Fruit fly (Drosophila melanogaster) whole organism, embryonic: ENCODE data around the gene TwdlX.
A peak's percentile ranks its signal among the peaks of the same experiment; 100 is the strongest.

Experiments used
- Abd-B ChIP-seq: fragments of 200-800 bp; sonication (Bioruptor generic); optimal IDR thresholded peaks from 2 replicates; lab custom pipeline; 2018; ENCODE audit warnings: missing biosample characterization, mild to moderate bottlenecking, missing genetic modification characterization, moderate library complexity
- Awh ChIP-seq: fragments of 200-800 bp; sonication (Bioruptor generic); IDR thresholded peaks from 2 replicates; pipeline ENCODE4, ENCODE4 v1.3.6; 2022; ENCODE audit warnings: missing biosample characterization, missing genetic modification characterization
- Bgb ChIP-seq: fragments of 200-800 bp; sonication (Bioruptor generic); IDR thresholded peaks from 2 replicates; pipeline ENCODE4 v1.3.6; 2022; ENCODE audit warnings: missing biosample characterization, missing genetic modification characterization; ENCODE audit not compliant: partially characterized antibody
- CG1024 ChIP-seq: fragments of 200-800 bp; sonication (Bioruptor generic); IDR thresholded peaks from 2 replicates; pipeline ENCODE4 v1.3.6; 2022; ENCODE audit warnings: missing biosample characterization, missing genetic modification characterization
- CG10654 ChIP-seq: fragments of 200-800 bp; sonication (Bioruptor generic); optimal IDR thresholded peaks from 2 replicates; lab custom pipeline; 2016; ENCODE audit warnings: missing biosample characterization, missing genetic modification characterization
- CG11695 ChIP-seq: fragments of 200-800 bp; sonication (Bioruptor generic); IDR thresholded peaks from 3 replicates; pipeline ENCODE4 v1.3.6; 2022; ENCODE audit warnings: missing biosample characterization, missing genetic modification characterization
- CG12155 ChIP-seq: fragments of 200-800 bp; sonication (Bioruptor generic); optimal IDR thresholded peaks from 3 replicates; lab custom pipeline; 2016; ENCODE audit warnings: missing biosample characterization, missing genetic modification characterization
- CG12659 ChIP-seq: fragments of 200-800 bp; sonication (Bioruptor generic); optimal IDR thresholded peaks from 3 replicates; lab custom pipeline; 2017; ENCODE audit warnings: mild to moderate bottlenecking, missing biosample characterization, missing genetic modification reagents, missing genetic modification characterization
- CG12942 ChIP-seq: fragments of 200-800 bp; sonication (Bioruptor generic); optimal IDR thresholded peaks from 3 replicates; lab custom pipeline; 2016; ENCODE audit warnings: missing biosample characterization, missing genetic modification characterization
- CG13123 ChIP-seq: fragments of 200-800 bp; sonication (Bioruptor generic); optimal IDR thresholded peaks from 2 replicates; lab custom pipeline; 2016; ENCODE audit warnings: missing biosample characterization, missing genetic modification characterization
- CG13894 ChIP-seq: fragments of 200-800 bp; sonication (Bioruptor generic); optimal IDR thresholded peaks from 3 replicates; lab custom pipeline; 2018; ENCODE audit warnings: missing biosample characterization, mild to moderate bottlenecking, missing genetic modification characterization, moderate library complexity
- CG14667 ChIP-seq: fragments of 200-800 bp; sonication (Bioruptor generic); IDR thresholded peaks from 2 replicates; pipeline ENCODE4 v1.3.6; 2022; ENCODE audit warnings: missing biosample characterization, missing genetic modification characterization
- CG17912 ChIP-seq: fragments of 200-800 bp; sonication (Bioruptor generic); optimal IDR thresholded peaks from 2 replicates; lab custom pipeline; 2018; ENCODE audit warnings: missing biosample characterization, mild to moderate bottlenecking, missing genetic modification characterization
- CG34422 ChIP-seq: fragments of 200-800 bp; sonication (Bioruptor generic); IDR thresholded peaks from 3 replicates; pipeline ENCODE4 v1.3.6; 2022; ENCODE audit warnings: missing biosample characterization, missing genetic modification characterization
- CG4282 ChIP-seq: fragments of 200-800 bp; sonication (Bioruptor generic); optimal IDR thresholded peaks from 2 replicates; lab custom pipeline; 2016; ENCODE audit warnings: missing biosample characterization, missing genetic modification characterization
- CG5245 ChIP-seq: fragments of 200-800 bp; sonication (Bioruptor generic); optimal IDR thresholded peaks from 3 replicates; lab custom pipeline; 2016; ENCODE audit warnings: missing biosample characterization, missing genetic modification characterization
- CG7372 ChIP-seq: fragments of 200-800 bp; sonication (Bioruptor generic); IDR thresholded peaks from 2 replicates; pipeline ENCODE4 v1.3.6; 2022; ENCODE audit warnings: missing biosample characterization, missing genetic modification characterization
- CG8281 ChIP-seq: fragments of 200-800 bp; sonication (Bioruptor generic); optimal IDR thresholded peaks from 2 replicates; lab custom pipeline; 2018; ENCODE audit warnings: missing biosample characterization, mild to moderate bottlenecking, missing genetic modification characterization, moderate library complexity
- CG9609 ChIP-seq: fragments of 200-800 bp; sonication (Bioruptor generic); optimal IDR thresholded peaks from 3 replicates; lab custom pipeline; 2016; ENCODE audit warnings: missing biosample characterization, missing genetic modification characterization
- CG9727 ChIP-seq: fragments of 200-800 bp; sonication (Bioruptor generic); optimal IDR thresholded peaks from 3 replicates; lab custom pipeline; 2017; ENCODE audit warnings: missing biosample characterization, mild to moderate bottlenecking, missing genetic modification characterization
- CHES-1-like ChIP-seq: fragments of 200-800 bp; sonication (Bioruptor generic); optimal IDR thresholded peaks from 2 replicates; lab custom pipeline; 2016; ENCODE audit warnings: missing biosample characterization, missing genetic modification characterization
- Chrac-16 ChIP-seq: fragments of 200-800 bp; sonication (Bioruptor generic); optimal IDR thresholded peaks from 3 replicates; lab custom pipeline; 2016; ENCODE audit warnings: missing biosample characterization, missing genetic modification characterization
- D19A ChIP-seq: fragments of 200-800 bp; optimal IDR thresholded peaks from 3 replicates; lab custom pipeline; 2019; ENCODE audit warnings: missing biosample characterization, mild to moderate bottlenecking, missing genetic modification characterization, moderate library complexity
- Dbx ChIP-seq: fragments of 200-800 bp; sonication (Bioruptor generic); IDR thresholded peaks from 3 replicates; pipeline ENCODE4 v1.3.6; 2022; ENCODE audit warnings: missing biosample characterization, missing genetic modification characterization
- Elba2 ChIP-seq: fragments of 200-800 bp; sonication (Bioruptor generic); optimal IDR thresholded peaks from 3 replicates; lab custom pipeline; 2016; ENCODE audit warnings: missing biosample characterization, missing genetic modification characterization
- Ets97D ChIP-seq: fragments of 200-800 bp; sonication (Bioruptor generic); optimal IDR thresholded peaks from 3 replicates; lab custom pipeline; 2016; ENCODE audit warnings: missing biosample characterization, missing genetic modification characterization
- HLH4C ChIP-seq: fragments of 200-800 bp; sonication (Bioruptor generic); IDR thresholded peaks from 3 replicates; pipeline ENCODE4 v1.3.6; 2022; ENCODE audit warnings: missing biosample characterization, missing genetic modification characterization; ENCODE audit not compliant: partially characterized antibody
- Hand ChIP-seq: fragments of 200-800 bp; sonication (Bioruptor generic); optimal IDR thresholded peaks from 2 replicates; lab custom pipeline; 2017; ENCODE audit warnings: mild to moderate bottlenecking, missing biosample characterization, missing genetic modification reagents, missing genetic modification characterization
- HmgZ ChIP-seq: fragments of 200-800 bp; sonication (Bioruptor generic); optimal IDR thresholded peaks from 2 replicates; lab custom pipeline; 2018; ENCODE audit warnings: missing biosample characterization, mild to moderate bottlenecking, missing genetic modification characterization
- MTF-1 ChIP-seq: fragments of 200-800 bp; sonication (Bioruptor generic); optimal IDR thresholded peaks from 2 replicates; lab custom pipeline; 2018; ENCODE audit warnings: missing biosample characterization, mild to moderate bottlenecking, missing genetic modification characterization, borderline replicate concordance
- Oaz ChIP-seq: fragments of 200-800 bp; sonication (Bioruptor generic); IDR thresholded peaks from 2 replicates; pipeline ENCODE4 v1.3.6; 2022; ENCODE audit warnings: missing biosample characterization, missing genetic modification characterization
- Six4 ChIP-seq: fragments of 200-800 bp; sonication (Bioruptor generic); optimal IDR thresholded peaks from 2 replicates; lab custom pipeline; 2016; ENCODE audit warnings: missing biosample characterization, missing genetic modification characterization
- Sry-δ ChIP-seq: fragments of 200-800 bp; sonication (Bioruptor generic); optimal IDR thresholded peaks from 2 replicates; lab custom pipeline; 2016; ENCODE audit warnings: missing biosample characterization, missing genetic modification characterization
- ac ChIP-seq: fragments of 200-800 bp; sonication (Bioruptor generic); optimal IDR thresholded peaks from 3 replicates; lab custom pipeline; 2017; ENCODE audit warnings: missing biosample characterization, mild to moderate bottlenecking, missing genetic modification characterization
- ase ChIP-seq: fragments of 200-800 bp; sonication (Bioruptor generic); IDR thresholded peaks from 3 replicates; pipeline ENCODE4 v1.3.6; 2022; ENCODE audit warnings: missing biosample characterization, missing genetic modification characterization
- cato ChIP-seq: fragments of 200-800 bp; sonication (Bioruptor generic); optimal IDR thresholded peaks from 2 replicates; lab custom pipeline; 2016; ENCODE audit warnings: missing biosample characterization, missing genetic modification characterization, borderline replicate concordance
- emc ChIP-seq: fragments of 200-800 bp; sonication (Bioruptor generic); optimal IDR thresholded peaks from 2 replicates; lab custom pipeline; 2016; ENCODE audit warnings: missing biosample characterization, missing genetic modification characterization
- eve ChIP-seq, 2 experiments: fragments of >200 bp; optimal IDR thresholded peaks; 2 replicates each; lab custom pipeline; 2017; ENCODE audit warnings: missing biosample characterization in 2 of 2, missing genetic modification characterization in 2 of 2
- fd3F ChIP-seq: fragments of 200-800 bp; sonication (Bioruptor generic); optimal IDR thresholded peaks from 2 replicates; lab custom pipeline; 2018; ENCODE audit warnings: missing biosample characterization, mild to moderate bottlenecking, missing genetic modification characterization, moderate library complexity
- grau ChIP-seq: fragments of 200-800 bp; optimal IDR thresholded peaks from 3 replicates; lab custom pipeline; 2019; ENCODE audit warnings: missing biosample characterization, mild to moderate bottlenecking, missing genetic modification characterization, moderate library complexity
- gro ChIP-seq: fragments of 200-800 bp; sonication (Bioruptor generic); optimal IDR thresholded peaks from 2 replicates; lab custom pipeline; 2016; ENCODE audit warnings: missing biosample characterization, missing genetic modification characterization
- hbn ChIP-seq: fragments of 200-800 bp; sonication (Bioruptor generic); IDR thresholded peaks from 2 replicates; pipeline ENCODE4 v1.3.6; 2022; ENCODE audit warnings: missing biosample characterization, missing genetic modification characterization; ENCODE audit not compliant: partially characterized antibody
- lbe ChIP-seq: fragments of 200-800 bp; sonication (Bioruptor generic); optimal IDR thresholded peaks from 2 replicates; lab custom pipeline; 2016; ENCODE audit warnings: missing biosample characterization, mild to moderate bottlenecking, missing genetic modification characterization
- mld ChIP-seq: fragments of 200-800 bp; sonication (Bioruptor generic); IDR thresholded peaks from 3 replicates; pipeline ENCODE4 v1.3.6; 2022; ENCODE audit warnings: missing biosample characterization, missing genetic modification characterization; ENCODE audit not compliant: partially characterized antibody
- nau ChIP-seq: fragments of 200-800 bp; sonication (Bioruptor generic); optimal IDR thresholded peaks from 3 replicates; lab custom pipeline; 2017; ENCODE audit warnings: missing biosample characterization, mild to moderate bottlenecking, missing genetic modification characterization, missing genetic modification reagents
- nerfin-1 ChIP-seq: fragments of 200-800 bp; sonication (Bioruptor generic); optimal IDR thresholded peaks from 3 replicates; lab custom pipeline; 2019; ENCODE audit warnings: missing biosample characterization, mild to moderate bottlenecking, missing genetic modification characterization, moderate library complexity
- p53 ChIP-seq: fragments of 200-800 bp; sonication (Bioruptor generic); optimal IDR thresholded peaks from 2 replicates; lab custom pipeline; 2016; ENCODE audit warnings: missing biosample characterization, missing genetic modification characterization
- pnt ChIP-seq: fragments of 200-800 bp; sonication (Bioruptor generic); optimal IDR thresholded peaks from 3 replicates; lab custom pipeline; 2016; ENCODE audit warnings: missing biosample characterization, missing genetic modification characterization
- shn ChIP-seq: fragments of 200-800 bp; sonication (Bioruptor generic); optimal IDR thresholded peaks from 3 replicates; lab custom pipeline; 2016; ENCODE audit warnings: missing biosample characterization, missing genetic modification characterization

The TwdlX gene

DNA sequence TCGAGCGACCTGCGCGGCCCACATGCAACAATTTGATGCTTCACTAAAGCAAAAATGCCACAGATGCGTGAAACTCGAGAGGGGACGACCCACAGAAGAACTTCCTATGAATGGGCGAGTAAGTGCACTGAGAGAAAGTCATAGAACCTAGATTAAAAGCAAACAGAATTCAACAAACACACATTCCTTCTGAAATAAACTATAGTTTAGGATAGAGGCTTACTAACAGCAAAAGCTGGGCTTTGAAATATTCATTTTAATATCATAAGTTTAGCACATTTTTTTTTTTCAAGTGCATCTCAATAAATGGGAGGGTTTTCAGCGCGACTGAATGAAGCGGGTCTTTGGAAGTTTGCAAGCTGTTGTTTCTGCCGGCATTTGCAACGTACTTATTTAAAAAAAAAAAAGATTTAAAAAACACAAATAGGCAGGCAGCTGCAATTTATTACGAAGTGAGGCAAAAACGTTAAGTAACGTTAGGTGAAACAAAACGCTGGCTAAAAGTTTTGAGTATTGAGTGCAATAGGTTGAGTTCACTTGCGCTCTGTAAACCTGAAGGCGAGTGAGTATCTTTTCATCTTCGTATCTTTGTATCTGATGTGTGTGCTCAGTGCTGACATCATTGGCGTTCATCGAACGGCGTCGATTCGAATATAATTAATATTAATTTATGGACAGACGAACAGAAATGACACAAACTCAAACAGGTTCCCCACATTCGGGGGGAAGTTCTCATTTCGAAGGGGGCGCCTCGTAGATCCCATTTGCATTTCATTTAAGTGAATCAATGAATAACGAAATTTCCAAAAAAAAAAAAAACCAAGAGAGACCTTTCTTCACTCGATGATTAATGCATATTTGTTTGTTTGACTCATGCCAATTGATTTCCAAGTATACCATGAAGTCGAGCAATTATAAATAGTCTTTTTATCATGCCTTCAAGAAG lies 42.3 kb downstream of the TwdlX start (continued):
- TF ChIP-seq MTF-1 (GFP tag; lab: Kevin White, UChicago) (peak; percentile 43), shn (GFP tag; lab: Kevin White, UChicago) (no peak), CG5245 (GFP tag; lab: Kevin White, UChicago) (peak; percentile 58), CG10654 (GFP tag; lab: Kevin White, UChicago) (peak; percentile 34), Dbx (GFP tag; lab: Robert Waterston, UW) (no peak), CG9727 (GFP tag; lab: Kevin White, UChicago) (peak; percentile 71), CG12942 (no peak), D19A (tag; lab: Kevin White, UChicago) (peak; percentile 54), CG14667 (GFP tag; lab: Robert Waterston, UW) (peak; percentile 49), Awh (GFP tag; lab: Robert Waterston, UW) (peak; percentile 83), mld (no peak), HLH4C (GFP tag; lab: Robert Waterston, UW) (no peak), CG9609 (GFP tag; lab: Kevin White, UChicago) (peak; percentile 79), Sry-δ (peak; percentile 22), grau (tag; lab: Kevin White, UChicago) (no peak), lbe (GFP tag; lab: Kevin White, UChicago) (no peak), CG11695 (GFP tag; lab: Robert Waterston, UW) (peak; percentile 65; the same call in 1 of the 3 replicates), CG7372 (GFP tag; lab: Robert Waterston, UW) (no peak), ac (GFP tag; lab: Kevin White, UChicago) (peak; percentile 5), Abd-B (GFP tag; lab: Kevin White, UChicago) (no peak), eve (GFP tag; optimal IDR thresholded peaks at IDR 0.05; lab: Kevin White, UChicago) (peak; percentile 1 to 62), CG8281 (no peak), emc (GFP tag; lab: Kevin White, UChicago) (no peak), Chrac-16 (GFP tag; lab: Kevin White, UChicago) (peak; percentile 28), pnt (GFP tag; lab: Kevin White, UChicago) (peak; percentile 74), Six4 (GFP tag; lab: Kevin White, UChicago) (peak; percentile 55), CG13894 (tag; lab: Kevin White, UChicago) (no peak), CG12659 (no peak), CG17912 (GFP tag; lab: Kevin White, UChicago) (no peak), Elba2 (GFP tag; lab: Kevin White, UChicago) (no peak), CG12155 (GFP tag; lab: Kevin White, UChicago) (peak; percentile 36), p53 (GFP tag; lab: Kevin White, UChicago) (no peak), CG4282 (GFP tag; lab: Kevin White, UChicago) (no peak), nau (GFP tag; lab: Kevin White, UChicago) (peak; percentile 25), cato (peak; percentile 25), Hand (GFP tag; lab: Kevin White, UChicago) (no peak), CG13123 (GFP tag; lab: Kevin White, UChicago) (no peak), Ets97D (peak; percentile 10), CG1024 (GFP tag; lab: Robert Waterston, UW) (peak; percentile 59), Bgb (GFP tag; lab: Robert Waterston, UW) (no peak), nerfin-1 (peak; percentile 30), Oaz (GFP tag; lab: Robert Waterston, UW) (0 out of 2 replicates have a peak, but pooled peaks have one; percentile 25), gro (GFP tag; lab: Kevin White, UChicago) (no peak), fd3F (GFP tag; lab: Kevin White, UChicago) (no peak), CHES-1-like (GFP tag; lab: Kevin White, UChicago) (no peak), CG34422 (GFP tag; lab: Robert Waterston, UW) (peak; percentile 57; the same call in 2 of the 3 replicates), ase (GFP tag; lab: Robert Waterston, UW) (peak; percentile 46; the same call in 1 of the 3 replicates), hbn (GFP tag; lab: Robert Waterston, UW) (no peak), HmgZ (no peak)
